Worm (Caenorhabditis elegans) whole organism, midembryonic: ENCODE measurements around the gene tbcc-1.

ENCODE experiments used
- T22C8.4 ChIP-seq: fragments of 200-800 bp; sonication (Bioruptor generic); IDR thresholded peaks from 2 replicates; pipeline ENCODE4 v1.3.6; 2022; ENCODE audit warnings: missing genetic modification characterization, missing compliant biosample characterization
- cog-1 ChIP-seq: sonication (generic microtip); optimal IDR thresholded peaks from 2 replicates; lab custom pipeline; 2016; ENCODE audit warnings: missing genetic modification characterization, missing compliant biosample characterization
- klf-2 ChIP-seq: fragments of 200-800 bp; sonication (Bioruptor generic); conservative IDR thresholded peaks from 2 replicates; pipeline ENCODE4 v1.3.6; 2022; ENCODE audit warnings: missing genetic modification reagents, missing genetic modification characterization, missing compliant biosample characterization
- med-1 ChIP-seq: sonication (generic microtip); optimal IDR thresholded peaks from 2 replicates; lab custom pipeline; 2017; ENCODE audit warnings: missing genetic modification characterization, mild to moderate bottlenecking, missing compliant biosample characterization, antibody characterized with exemption, missing genetic modification reagents; ENCODE audit not compliant: insufficient read depth
- ref-1 ChIP-seq: fragments of 200-800 bp; sonication (Bioruptor generic); conservative IDR thresholded peaks from 2 replicates; pipeline ENCODE4 v1.3.6; 2022; ENCODE audit warnings: missing genetic modification reagents, missing genetic modification characterization, missing compliant biosample characterization
- ztf-23 ChIP-seq: fragments of 200-800 bp; sonication (Bioruptor generic); IDR thresholded peaks from 2 replicates; pipeline ENCODE4 v1.3.6; 2022; ENCODE audit warnings: missing genetic modification reagents, missing genetic modification characterization, missing compliant biosample characterization
- ztf-29 ChIP-seq: fragments of 200-800 bp; sonication (Bioruptor generic); IDR thresholded peaks from 2 replicates; pipeline ENCODE4 v1.3.6; 2022; ENCODE audit warnings: missing genetic modification reagents, missing genetic modification characterization, missing compliant biosample characterization

DNA sequence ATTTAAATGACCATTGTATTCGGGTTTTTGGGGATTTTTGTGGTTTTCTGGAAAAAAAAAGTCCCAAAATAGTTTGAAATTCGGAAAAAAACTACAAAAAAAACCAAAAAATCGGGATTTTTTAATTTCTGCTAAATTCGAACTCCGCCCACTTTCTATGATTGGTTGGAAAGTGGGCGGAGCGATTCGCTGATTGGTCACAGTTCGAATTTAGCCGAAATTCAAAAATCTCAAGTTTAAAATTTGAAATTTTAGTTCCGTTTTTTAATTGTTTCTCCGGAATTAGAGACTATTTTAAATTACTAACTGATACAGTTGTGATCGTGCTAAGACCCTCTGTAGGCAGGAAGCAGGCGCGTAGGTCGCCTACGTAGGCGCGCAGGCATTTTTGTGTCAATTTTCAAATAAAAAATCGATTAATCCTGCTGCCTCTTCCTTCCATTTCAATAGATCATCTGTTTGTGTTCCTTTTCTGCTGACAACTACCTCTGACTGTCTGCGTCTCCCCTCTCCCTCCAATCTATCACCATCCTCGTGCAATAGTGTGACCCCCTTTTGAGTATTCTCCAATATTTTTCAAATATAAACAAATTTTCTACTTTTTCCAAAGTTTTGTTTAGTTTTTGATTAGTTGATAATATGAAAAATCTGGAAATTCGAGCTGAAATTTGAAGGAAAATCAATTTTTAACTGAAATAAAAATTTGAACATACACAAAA lies 28.1 kb downstream of the tbcc-1 start:
- TF ChIP-seq T22C8.4 (GFP tag; lab: Robert Waterston, UW) (no peak), cog-1 (tag; lab: Kevin White, UChicago) (no peak), ztf-29 (no peak), med-1 (GFP tag; lab: Kevin White, UChicago) (no peak), klf-2 (no peak), ztf-23 (no peak), ref-1 (GFP tag; lab: Robert Waterston, UW) (no peak)
